Worm (Caenorhabditis elegans): ENCODE measurements around the gene M7.8.

Gene M7.8

ce11 chrIV:11118837-11119491 lies 24.1 kb upstream of the M7.8 start, which contains the start of the genes imp-2 and enpl-1 (continued):
- TF ChIP-seq dmd-4 (tag; optimal IDR thresholded peaks at IDR 0.05; ENCODE audit: borderline replicate concordance) (no peak), elt-4 (tag; optimal IDR thresholded peaks at IDR 0.05) (no peak), F13H6.1 (tag; optimal IDR thresholded peaks at IDR 0.05) (peak; percentile 39), lim-6 (tag; optimal IDR thresholded peaks at IDR 0.05) (no peak), unc-55 (GFP tag; optimal IDR thresholded peaks at IDR 0.05) (peak; percentile 50), ceh-6 (GFP tag; optimal IDR thresholded peaks at IDR 0.05) (no peak), ceh-22 (tag; optimal IDR thresholded peaks at IDR 0.05) (peak; percentile 6), unc-3 (GFP tag; conservative IDR thresholded peaks at IDR 0.05) (peak; percentile 12; the same call in 1 of the 2 replicates), unc-3 (tag; optimal IDR thresholded peaks at IDR 0.05) (peak; percentile 13), sdc-2 (tag; optimal IDR thresholded peaks at IDR 0.05) (peak; percentile 51), ahr-1 (tag; optimal IDR thresholded peaks at IDR 0.05) (no peak), ets-4 (tag; optimal IDR thresholded peaks at IDR 0.05) (peak; percentile 11)

- TF ChIP-seq ceh-18 (tag; optimal IDR thresholded peaks at IDR 0.05) (no peak), ceh-31 (tag; optimal IDR thresholded peaks at IDR 0.05) (no peak), C38D4.7 (GFP tag; optimal IDR thresholded peaks at IDR 0.05) (no peak), fkh-10 (GFP tag; optimal IDR thresholded peaks at IDR 0.05) (no peak), zip-5 (tag; optimal IDR thresholded peaks at IDR 0.05) (no peak), lin-11 (tag; optimal IDR thresholded peaks at IDR 0.05) (no peak), mec-3 (tag; optimal IDR thresholded peaks at IDR 0.05; ENCODE audit: borderline replicate concordance) (no peak), ets-4 (tag; optimal IDR thresholded peaks at IDR 0.05) (no peak), ceh-48 (tag; optimal IDR thresholded peaks at IDR 0.05) (no peak), hlh-15 (tag; optimal IDR thresholded peaks at IDR 0.05) (no peak), ama-1 (optimal IDR thresholded peaks at IDR 0.05) (no peak), pax-1 (tag; optimal IDR thresholded peaks at IDR 0.05) (no peak), pros-1 (tag; optimal IDR thresholded peaks at IDR 0.05) (no peak), eyg-1 (tag; optimal IDR thresholded peaks at IDR 0.05) (no peak), unc-86 (tag; optimal IDR thresholded peaks at IDR 0.05) (no peak), elt-2 (tag; optimal IDR thresholded peaks at IDR 0.05) (no peak), unc-55 (GFP tag; optimal IDR thresholded peaks at IDR 0.05) (no peak), dve-1 (tag; optimal IDR thresholded peaks at IDR 0.05) (no peak), pag-3 (tag; optimal IDR thresholded peaks at IDR 0.05; ENCODE audit: borderline replicate concordance) (no peak)
These were observed 17.8 kb upstream of the M7.8 start, which contains the start of gene clc-9 for ce11 chrIV:11112641-11113040. TSS of gene clc-9 (plus strand) at chrIV:11112941.

ce11 chrIV:11111898-11112297 lies 17.0 kb upstream of the M7.8 start:
- TF ChIP-seq pha-2 (tag; optimal IDR thresholded peaks at IDR 0.05), result no peak

- TF ChIP-seq fax-1 (tag; optimal IDR thresholded peaks at IDR 0.05) (no peak), hlh-6 (tag; optimal IDR thresholded peaks at IDR 0.05) (no peak), nfya-1 (tag; optimal IDR thresholded peaks at IDR 0.05) (peak; percentile 62), unc-42 (tag; optimal IDR thresholded peaks at IDR 0.05) (peak; percentile 72), unc-55 (GFP tag; optimal IDR thresholded peaks at IDR 0.05) (peak; percentile 12), ztf-16 (tag; optimal IDR thresholded peaks at IDR 0.05) (no peak)
These were observed 16.2 kb upstream of the M7.8 start, which contains the start of gene rps-5 for ce11 chrIV:11110995-11111619. TSS of gene rps-5 (minus strand) at chrIV:11111045.

- TF ChIP-seq lin-11 (tag; optimal IDR thresholded peaks at IDR 0.05) (no peak), ama-1 (optimal IDR thresholded peaks at IDR 0.05) (no peak), F13H6.1 (tag; optimal IDR thresholded peaks at IDR 0.05) (no peak), odd-2 (tag; optimal IDR thresholded peaks at IDR 0.05) (no peak), sdc-2 (tag; optimal IDR thresholded peaks at IDR 0.05) (no peak), ceh-45 (GFP tag; IDR thresholded peaks at IDR 0.05) (no peak), C08G9.2 (tag; optimal IDR thresholded peaks at IDR 0.05) (no peak), hlh-30 (tag; optimal IDR thresholded peaks at IDR 0.05; ENCODE audit: insufficient read depth) (no peak), ref-2 (tag; optimal IDR thresholded peaks at IDR 0.05) (no peak), Y22D7AL.16 (tag; optimal IDR thresholded peaks at IDR 0.05) (no peak), ceh-34 (tag; optimal IDR thresholded peaks at IDR 0.05) (no peak), sox-2 (GFP tag; IDR thresholded peaks at IDR 0.05) (no peak), pros-1 (tag; optimal IDR thresholded peaks at IDR 0.05) (no peak), hlh-6 (tag; optimal IDR thresholded peaks at IDR 0.05) (no peak), lim-6 (tag; optimal IDR thresholded peaks at IDR 0.05) (no peak), elt-2 (tag; optimal IDR thresholded peaks at IDR 0.05) (no peak), tbx-7 (tag; optimal IDR thresholded peaks at IDR 0.05) (no peak), npax-4 (tag; optimal IDR thresholded peaks at IDR 0.05) (no peak)
These were observed 14.9 kb upstream of the M7.8 start, which contains the start of gene pigk-1 for ce11 chrIV:11109771-11110170. TSS of gene pigk-1 (minus strand) at chrIV:11110018.
